Worm (Caenorhabditis elegans) whole organism, L3 larva: Measurements from ENCODE around the gene acbp-6.

Experiments
- daf-12 ChIP-seq: fragments of 150-350 bp; optimal IDR thresholded peaks from 2 replicates; lab custom pipeline; 2014; ENCODE audit warnings: missing biosample characterization, missing genetic modification reagents, missing genetic modification characterization
- egl-27 ChIP-seq: sonication (generic microtip); optimal IDR thresholded peaks from 4 replicates; lab custom pipeline; 2017; ENCODE audit warnings: missing biosample characterization, missing genetic modification reagents, missing genetic modification characterization
- elt-3 ChIP-seq, 3 experiments: fragments of 150-350 bp in 1 of 3; sonication (generic microtip) in 2 of 3; optimal IDR thresholded peaks; 2 replicates in 2 of 3; 4 replicates in 1 of 3; lab custom pipeline; 2014 to 2017; ENCODE audit warnings: missing biosample characterization in 3 of 3, missing genetic modification characterization in 3 of 3
- fkh-2 ChIP-seq: fragments of 150-350 bp; optimal IDR thresholded peaks from 2 replicates; lab custom pipeline; 2014; ENCODE audit warnings: missing biosample characterization, missing genetic modification reagents, missing genetic modification characterization
- lsy-12 ChIP-seq: sonication (generic microtip); optimal IDR thresholded peaks from 2 replicates; lab custom pipeline; 2016; ENCODE audit warnings: mild to moderate bottlenecking, missing genetic modification characterization, missing compliant biosample characterization
- mdl-1 ChIP-seq: fragments of 150-350 bp; optimal IDR thresholded peaks from 2 replicates; lab custom pipeline; 2014; ENCODE audit warnings: missing biosample characterization, missing genetic modification characterization
- nfya-1 ChIP-seq: sonication (generic microtip); optimal IDR thresholded peaks from 2 replicates; lab custom pipeline; 2017; ENCODE audit warnings: missing genetic modification characterization, mild to moderate bottlenecking, missing compliant biosample characterization, antibody characterized with exemption, moderate library complexity; ENCODE audit not compliant: insufficient read depth
- nhr-76 ChIP-seq: fragments of 150-350 bp; sonication (generic microtip); optimal IDR thresholded peaks from 5 replicates; lab custom pipeline; 2014; ENCODE audit warnings: missing biosample characterization, missing genetic modification characterization
- pha-4 ChIP-seq: fragments of 150-350 bp; optimal IDR thresholded peaks from 2 replicates; lab custom pipeline; 2014; ENCODE audit warnings: missing biosample characterization, missing genetic modification reagents, missing genetic modification characterization
- tbx-2 ChIP-seq: sonication (generic microtip); optimal IDR thresholded peaks from 2 replicates; lab custom pipeline; 2016; ENCODE audit warnings: mild to moderate bottlenecking, missing genetic modification characterization, missing compliant biosample characterization
- ztf-11 ChIP-seq: fragments of 150-350 bp; optimal IDR thresholded peaks from 2 replicates; lab custom pipeline; 2014; ENCODE audit warnings: missing biosample characterization, missing genetic modification characterization

The acbp-6 gene

DNA sequence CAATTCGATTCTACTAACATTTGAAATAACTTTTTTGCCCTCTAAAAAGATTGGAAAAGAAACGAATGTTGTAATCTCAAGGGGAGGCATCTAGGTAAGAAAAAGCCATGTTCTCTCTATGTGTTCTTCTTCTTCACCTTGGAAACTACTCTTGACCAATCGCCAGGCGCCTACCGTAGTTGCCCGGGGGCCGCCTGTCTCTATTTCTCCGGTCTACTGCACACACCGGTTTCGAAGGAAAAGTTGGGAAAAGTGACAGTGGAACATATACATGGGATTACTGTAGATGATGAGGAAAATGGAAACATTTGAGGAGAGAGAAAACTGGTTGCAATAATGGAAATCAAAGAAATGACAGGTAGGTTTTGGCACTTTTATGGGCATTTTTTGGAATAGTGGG, 47.0 kb downstream of the acbp-6 start:
- TF ChIP-seq nfya-1 (tag; lab: Kevin White, UChicago) (peak; percentile 78), egl-27 (tag; lab: Kevin White, UChicago) (no peak), lsy-12 (tag; lab: Kevin White, UChicago) (peak; percentile 25)

DNA sequence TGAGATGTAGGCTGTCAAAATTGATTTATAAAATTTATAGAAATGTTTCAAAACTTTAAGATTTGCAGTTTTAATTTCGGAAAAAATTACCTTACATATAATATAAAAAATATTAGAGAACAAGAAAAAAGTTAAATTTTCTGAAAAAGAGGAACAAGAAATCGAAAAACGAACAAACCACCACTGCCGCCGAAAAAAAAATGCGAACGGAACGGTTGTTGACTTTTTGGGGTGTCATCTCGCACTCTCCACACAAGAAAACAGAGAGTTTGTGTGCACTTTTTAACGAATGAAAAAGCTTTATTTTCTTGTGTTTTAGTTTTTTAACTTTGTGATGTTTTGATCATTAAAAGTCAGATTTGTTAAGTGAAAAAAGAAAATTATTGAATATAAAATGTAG, 48.3 kb downstream of the acbp-6 start:
- TF ChIP-seq ztf-11 (tag; lab: Kevin White, UChicago), result no peak
- peak; percentile 59 for TF ChIP-seq pha-4 (tag; lab: Kevin White, UChicago)
- TF ChIP-seq tbx-2, result no peak

ce11 chrII:11923620-11924298, 49.8 kb downstream of the acbp-6 start:
- TF ChIP-seq daf-12 (no peak), pha-4 (tag; lab: Kevin White, UChicago) (peak; percentile 66)

DNA sequence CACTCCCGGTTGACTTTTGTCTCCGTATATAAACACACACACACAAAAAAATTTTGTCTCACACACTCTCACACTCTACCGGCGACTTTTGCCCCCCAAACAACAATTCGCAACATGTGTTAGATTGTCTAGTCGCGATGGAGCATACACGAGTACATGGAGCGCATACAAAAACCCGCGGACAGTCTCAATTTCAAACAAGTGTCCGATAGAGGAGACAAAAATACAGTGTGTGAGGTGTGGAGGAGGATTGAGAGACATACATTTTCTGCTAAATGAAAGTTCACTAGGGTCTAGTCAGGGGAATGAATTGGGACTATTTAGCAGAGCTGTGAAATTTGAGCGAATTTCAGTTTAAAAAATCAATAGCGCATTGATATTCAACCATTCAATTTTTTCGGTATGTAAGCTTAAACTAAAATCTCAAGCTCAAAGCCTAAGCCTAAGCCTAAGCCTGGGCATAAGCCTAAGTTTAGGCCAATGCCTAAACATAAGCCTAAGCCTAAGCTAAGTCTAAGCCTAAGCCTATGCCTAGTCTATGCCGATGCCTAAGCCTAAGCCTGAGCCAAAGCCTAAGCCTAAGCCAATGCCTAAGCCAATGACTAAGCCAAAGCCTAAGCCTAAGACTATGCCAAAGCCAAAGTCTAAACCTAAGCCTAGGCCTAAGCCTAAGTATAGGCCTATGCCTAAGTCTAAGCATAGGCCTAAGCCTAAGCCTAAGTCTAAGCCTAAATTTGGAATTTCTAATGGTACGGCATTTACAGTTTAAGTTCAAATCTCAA, 50.6 kb downstream of the acbp-6 start:
- TF ChIP-seq ztf-11 (tag; lab: Kevin White, UChicago) (no peak), pha-4 (tag; lab: Kevin White, UChicago) (peak; percentile 73), elt-3 (tag; optimal IDR thresholded peaks at IDR 0.05; lab: Kevin White, UChicago) (no peak), nhr-76 (tag; lab: Kevin White, UChicago) (no peak), fkh-2 (tag; lab: Kevin White, UChicago) (no peak), mdl-1 (no peak)
